Worm (Caenorhabditis elegans) whole organism, late embryonic: ENCODE measurements around the gene F42F12.3.

ENCODE experiments used
- C08G9.2 ChIP-seq: sonication (generic microtip); optimal IDR thresholded peaks from 2 replicates; lab custom pipeline; 2016; ENCODE audit warnings: mild to moderate bottlenecking, missing genetic modification characterization, moderate library complexity, missing compliant biosample characterization
- C38D4.7 ChIP-seq: fragments of 200-800 bp; sonication (Bioruptor generic); optimal IDR thresholded peaks from 2 replicates; lab custom pipeline; 2018; ENCODE audit warnings: mild to moderate bottlenecking, missing genetic modification characterization, moderate library complexity, missing compliant biosample characterization
- F13H6.1 ChIP-seq: sonication (generic microtip); optimal IDR thresholded peaks from 2 replicates; lab custom pipeline; 2016; ENCODE audit warnings: missing genetic modification characterization, missing compliant biosample characterization
- K09A11.1 ChIP-seq: sonication (generic microtip); optimal IDR thresholded peaks from 2 replicates; lab custom pipeline; 2017; ENCODE audit warnings: antibody characterized with exemption, mild to moderate bottlenecking, missing genetic modification characterization, missing compliant biosample characterization; ENCODE audit not compliant: insufficient read depth
- Y22D7AL.16 ChIP-seq: sonication (generic microtip); optimal IDR thresholded peaks from 2 replicates; lab custom pipeline; 2016; ENCODE audit warnings: missing genetic modification characterization, missing compliant biosample characterization
- ama-1 ChIP-seq: fragments of 150-350 bp; optimal IDR thresholded peaks from 2 replicates; lab custom pipeline; 2014
- ceh-14 ChIP-seq: sonication (generic microtip); optimal IDR thresholded peaks from 2 replicates; lab custom pipeline; 2016; ENCODE audit warnings: missing genotype, missing genetic modification characterization, missing compliant biosample characterization
- ceh-18 ChIP-seq: sonication (generic microtip); optimal IDR thresholded peaks from 2 replicates; lab custom pipeline; 2016; ENCODE audit warnings: missing genetic modification characterization, missing compliant biosample characterization
- ceh-19 ChIP-seq: fragments of 200-800 bp; sonication (Bioruptor generic); optimal IDR thresholded peaks from 2 replicates; lab custom pipeline; 2018; ENCODE audit warnings: mild to moderate bottlenecking, missing genetic modification characterization, missing compliant biosample characterization
- ceh-2 ChIP-seq: sonication (generic microtip); optimal IDR thresholded peaks from 2 replicates; lab custom pipeline; 2016; ENCODE audit warnings: missing genotype, missing genetic modification characterization, missing compliant biosample characterization
- ceh-22 ChIP-seq: sonication (generic microtip); optimal IDR thresholded peaks from 2 replicates; lab custom pipeline; 2017; ENCODE audit warnings: missing biosample characterization, missing genetic modification characterization
- ceh-24 ChIP-seq: sonication (generic microtip); optimal IDR thresholded peaks from 2 replicates; lab custom pipeline; 2016; ENCODE audit warnings: mild to moderate bottlenecking, missing genetic modification characterization, missing compliant biosample characterization
- ceh-30 ChIP-seq: fragments of 150-350 bp; optimal IDR thresholded peaks from 2 replicates; lab custom pipeline; 2014; ENCODE audit warnings: missing biosample characterization, missing genetic modification characterization
- ceh-34 ChIP-seq: sonication (generic microtip); optimal IDR thresholded peaks from 2 replicates; lab custom pipeline; 2016; ENCODE audit warnings: mild to moderate bottlenecking, missing genetic modification characterization, missing compliant biosample characterization
- ceh-45 ChIP-seq: fragments of 200-800 bp; sonication (Bioruptor generic); IDR thresholded peaks from 2 replicates; pipeline ENCODE4 v1.3.6; 2022; ENCODE audit warnings: missing genetic modification reagents, missing genetic modification characterization, missing compliant biosample characterization
- ceh-48 ChIP-seq: sonication (generic microtip); optimal IDR thresholded peaks from 2 replicates; lab custom pipeline; 2016; ENCODE audit warnings: missing genetic modification characterization, inconsistent platforms, missing compliant biosample characterization
- ceh-6 ChIP-seq: fragments of 200-800 bp; sonication (Bioruptor generic); optimal IDR thresholded peaks from 2 replicates; lab custom pipeline; 2018; ENCODE audit warnings: mild to moderate bottlenecking, missing genetic modification characterization, missing compliant biosample characterization
- ceh-9 ChIP-seq: sonication (generic microtip); optimal IDR thresholded peaks from 2 replicates; lab custom pipeline; 2016; ENCODE audit warnings: mild to moderate bottlenecking, missing genetic modification characterization, inconsistent platforms, missing compliant biosample characterization
- che-1 ChIP-seq: sonication (generic microtip); optimal IDR thresholded peaks from 2 replicates; lab custom pipeline; 2016; ENCODE audit warnings: mild to moderate bottlenecking, missing genetic modification characterization, missing compliant biosample characterization
- dve-1 ChIP-seq: sonication (generic microtip); optimal IDR thresholded peaks from 2 replicates; lab custom pipeline; 2017; ENCODE audit warnings: antibody characterized with exemption, mild to moderate bottlenecking, missing genetic modification characterization, missing compliant biosample characterization
- elt-4 ChIP-seq: sonication (generic microtip); optimal IDR thresholded peaks from 2 replicates; lab custom pipeline; 2016; ENCODE audit warnings: missing genetic modification characterization, missing compliant biosample characterization
- eyg-1 ChIP-seq: sonication (generic microtip); optimal IDR thresholded peaks from 2 replicates; lab custom pipeline; 2016; ENCODE audit warnings: missing genotype, missing genetic modification characterization, missing compliant biosample characterization
- fax-1 ChIP-seq: sonication (generic microtip); optimal IDR thresholded peaks from 2 replicates; lab custom pipeline; 2016; ENCODE audit warnings: missing genotype, missing genetic modification characterization, missing compliant biosample characterization
- fkh-10 ChIP-seq: fragments of 150-350 bp; optimal IDR thresholded peaks from 2 replicates; lab custom pipeline; 2014; ENCODE audit warnings: missing biosample characterization, missing genetic modification reagents, missing genetic modification characterization
- gmeb-2 ChIP-seq: sonication (generic microtip); optimal IDR thresholded peaks from 2 replicates; lab custom pipeline; 2016; ENCODE audit warnings: missing genetic modification characterization, inconsistent platforms, missing compliant biosample characterization
- hlh-15 ChIP-seq: sonication (generic microtip); optimal IDR thresholded peaks from 2 replicates; lab custom pipeline; 2016; ENCODE audit warnings: missing genetic modification characterization, missing compliant biosample characterization
- hlh-6 ChIP-seq: sonication (generic microtip); optimal IDR thresholded peaks from 2 replicates; lab custom pipeline; 2016; ENCODE audit warnings: missing genotype, missing genetic modification characterization, missing compliant biosample characterization
- hlh-8 ChIP-seq: sonication (generic microtip); optimal IDR thresholded peaks from 2 replicates; lab custom pipeline; 2016; ENCODE audit warnings: missing genotype, missing genetic modification characterization, missing compliant biosample characterization
- lim-6 ChIP-seq: sonication (generic microtip); optimal IDR thresholded peaks from 2 replicates; lab custom pipeline; 2016; ENCODE audit warnings: missing genetic modification characterization, missing compliant biosample characterization
- lin-11 ChIP-seq: fragments of 200-800 bp; sonication (Bioruptor generic); optimal IDR thresholded peaks from 2 replicates; lab custom pipeline; 2018; ENCODE audit warnings: mild to moderate bottlenecking, missing genetic modification characterization, missing compliant biosample characterization
- mec-3 ChIP-seq: sonication (generic microtip); optimal IDR thresholded peaks from 2 replicates; lab custom pipeline; 2016; ENCODE audit warnings: borderline replicate concordance, missing genetic modification characterization, missing compliant biosample characterization
- nfya-1 ChIP-seq: sonication (generic microtip); optimal IDR thresholded peaks from 2 replicates; lab custom pipeline; 2017; ENCODE audit warnings: missing genetic modification characterization, mild to moderate bottlenecking, missing compliant biosample characterization, antibody characterized with exemption, moderate library complexity
- nhr-11 ChIP-seq: fragments of 150-350 bp; optimal IDR thresholded peaks from 2 replicates; lab custom pipeline; 2014; ENCODE audit warnings: missing biosample characterization, missing genetic modification characterization
- nhr-232 ChIP-seq: sonication (generic microtip); optimal IDR thresholded peaks from 2 replicates; lab custom pipeline; 2016; ENCODE audit warnings: missing genetic modification characterization, missing compliant biosample characterization
- npax-4 ChIP-seq: sonication (generic microtip); optimal IDR thresholded peaks from 2 replicates; lab custom pipeline; 2016; ENCODE audit warnings: missing genetic modification characterization, missing compliant biosample characterization
- odd-2 ChIP-seq: sonication (generic microtip); optimal IDR thresholded peaks from 2 replicates; lab custom pipeline; 2017; ENCODE audit warnings: antibody characterized with exemption, mild to moderate bottlenecking, missing genetic modification characterization, missing compliant biosample characterization
- pag-3 ChIP-seq: sonication (generic microtip); optimal IDR thresholded peaks from 2 replicates; lab custom pipeline; 2016; ENCODE audit warnings: missing compliant biosample characterization, missing genetic modification characterization, borderline replicate concordance
- pat-9 ChIP-seq: fragments of 200-800 bp; sonication (Bioruptor generic); optimal IDR thresholded peaks from 2 replicates; lab custom pipeline; 2018; ENCODE audit warnings: mild to moderate bottlenecking, missing genetic modification characterization, moderate library complexity, missing compliant biosample characterization
- pax-1 ChIP-seq: fragments of 150-350 bp; optimal IDR thresholded peaks from 2 replicates; lab custom pipeline; 2014; ENCODE audit warnings: missing biosample characterization, missing genetic modification characterization
- pha-2 ChIP-seq: sonication (generic microtip); optimal IDR thresholded peaks from 2 replicates; lab custom pipeline; 2017; ENCODE audit warnings: mild to moderate bottlenecking, missing genetic modification characterization, missing compliant biosample characterization
- pha-4 ChIP-seq: fragments of 150-350 bp; optimal IDR thresholded peaks from 2 replicates; lab custom pipeline; 2018; ENCODE audit warnings: missing biosample characterization, missing genetic modification reagents, missing genetic modification characterization
- pqm-1 ChIP-seq: sonication (generic microtip); optimal IDR thresholded peaks from 2 replicates; lab custom pipeline; 2016; ENCODE audit warnings: missing genetic modification characterization, missing compliant biosample characterization
- pros-1 ChIP-seq: fragments of 150-350 bp; optimal IDR thresholded peaks from 2 replicates; lab custom pipeline; 2014; ENCODE audit warnings: missing biosample characterization, missing genetic modification reagents, missing genetic modification characterization
- sdc-2 ChIP-seq: sonication (generic microtip); optimal IDR thresholded peaks from 2 replicates; lab custom pipeline; 2016; ENCODE audit warnings: missing genotype, missing genetic modification characterization, missing compliant biosample characterization
- sox-4 ChIP-seq: sonication (generic microtip); optimal IDR thresholded peaks from 2 replicates; lab custom pipeline; 2017; ENCODE audit warnings: mild to moderate bottlenecking, missing genetic modification characterization, inconsistent platforms, missing compliant biosample characterization
- syd-9 ChIP-seq: sonication (generic microtip); optimal IDR thresholded peaks from 2 replicates; lab custom pipeline; 2016; ENCODE audit warnings: mild to moderate bottlenecking, missing genetic modification characterization, moderate library complexity, missing compliant biosample characterization
- tbx-2 ChIP-seq: sonication (generic microtip); optimal IDR thresholded peaks from 2 replicates; lab custom pipeline; 2016; ENCODE audit warnings: missing genetic modification characterization, missing compliant biosample characterization
- tbx-7 ChIP-seq: sonication (generic microtip); optimal IDR thresholded peaks from 2 replicates; lab custom pipeline; 2016; ENCODE audit warnings: missing genotype, missing genetic modification characterization, missing compliant biosample characterization
- ttx-3 ChIP-seq: sonication (generic microtip); optimal IDR thresholded peaks from 2 replicates; lab custom pipeline; 2016; ENCODE audit warnings: missing genetic modification reagents, missing genetic modification characterization, missing compliant biosample characterization
- unc-3 ChIP-seq, 2 experiments: fragments of 200-800 bp in 1 of 2; sonication (Bioruptor generic) in 1 of 2; sonication (generic microtip) in 1 of 2; conservative IDR thresholded peaks in 1 of 2; optimal IDR thresholded peaks in 1 of 2; 2 replicates each; pipeline versions ENCODE4 v1.3.6 to Lab custom; 2016 to 2022; ENCODE audit warnings: missing compliant biosample characterization in 2 of 2, missing genetic modification characterization in 2 of 2, missing genetic modification reagents in 1 of 2
- unc-55 ChIP-seq: sonication (generic microtip); optimal IDR thresholded peaks from 2 replicates; lab custom pipeline; 2017; ENCODE audit warnings: missing biosample characterization, missing genetic modification reagents, missing genetic modification characterization
- unc-86 ChIP-seq: sonication (generic microtip); optimal IDR thresholded peaks from 2 replicates; lab custom pipeline; 2016; ENCODE audit warnings: missing genetic modification characterization, missing compliant biosample characterization
- ztf-16 ChIP-seq: sonication (generic microtip); optimal IDR thresholded peaks from 2 replicates; lab custom pipeline; 2017; ENCODE audit warnings: missing genetic modification characterization, missing compliant biosample characterization

Gene F42F12.3

ce11 chrX:12367498-12367897 is 17.1 kb downstream of the F42F12.3 start:
- TF ChIP-seq dve-1 (tag; lab: Kevin White, UChicago), result no peak
- no peak for TF ChIP-seq ceh-45 (GFP tag; lab: Robert Waterston, UW)
- TF ChIP-seq ceh-6 (GFP tag; lab: Kevin White, UChicago), result peak; percentile 71
- TF ChIP-seq ceh-22 (tag; lab: Kevin White, UChicago), result no peak
- TF ChIP-seq ceh-9 (tag; lab: Kevin White, UChicago), result no peak
- TF ChIP-seq unc-3 (GFP tag; conservative IDR thresholded peaks at IDR 0.05; lab: Robert Waterston, UW), result no peak
- TF ChIP-seq unc-3 (tag; optimal IDR thresholded peaks at IDR 0.05; lab: Kevin White, UChicago), result peak; percentile 34
- TF ChIP-seq mec-3 (tag; lab: Kevin White, UChicago), result no peak
- no peak for TF ChIP-seq pax-1 (tag; lab: Kevin White, UChicago)
- peak; percentile 27 for TF ChIP-seq ceh-48 (tag; lab: Kevin White, UChicago)
- peak; percentile 19 for TF ChIP-seq ceh-2 (tag; lab: Kevin White, UChicago)
- TF ChIP-seq ceh-24, result no peak
- peak; percentile 56 for TF ChIP-seq fkh-10 (GFP tag; lab: Kevin White, UChicago)
- peak; percentile 65 for TF ChIP-seq syd-9
- TF ChIP-seq C08G9.2 (tag; lab: Kevin White, UChicago), result peak; percentile 53
- TF ChIP-seq ama-1 (lab: Kevin White, UChicago), result no peak
- peak; percentile 57 for TF ChIP-seq ttx-3 (tag; lab: Kevin White, UChicago)
- no peak for TF ChIP-seq hlh-8 (tag; lab: Kevin White, UChicago)
- no peak for TF ChIP-seq nhr-11
- TF ChIP-seq pha-2 (tag; lab: Kevin White, UChicago), result no peak
- TF ChIP-seq lim-6 (tag; lab: Kevin White, UChicago), result no peak
- peak; percentile 61 for TF ChIP-seq hlh-6
- no peak for TF ChIP-seq eyg-1 (tag; lab: Kevin White, UChicago)
- TF ChIP-seq C38D4.7 (GFP tag; lab: Kevin White, UChicago), result peak; percentile 20
- TF ChIP-seq nhr-232 (tag; lab: Kevin White, UChicago), result peak; percentile 43
- peak; percentile 47 for TF ChIP-seq lin-11
- TF ChIP-seq unc-55 (GFP tag; lab: Kevin White, UChicago), result no peak
- peak; percentile 38 for TF ChIP-seq nfya-1 (tag; lab: Kevin White, UChicago)
- TF ChIP-seq odd-2 (tag; lab: Kevin White, UChicago), result no peak
- TF ChIP-seq pros-1 (tag; lab: Kevin White, UChicago), result no peak
- TF ChIP-seq tbx-7 (tag; lab: Kevin White, UChicago), result no peak
- no peak for TF ChIP-seq K09A11.1 (tag; lab: Kevin White, UChicago)
- peak; percentile 1 for TF ChIP-seq fax-1 (tag; lab: Kevin White, UChicago)
- TF ChIP-seq pha-4 (tag; lab: Kevin White, UChicago), result no peak
- TF ChIP-seq ceh-14 (tag; lab: Kevin White, UChicago), result no peak
- peak; percentile 92 for TF ChIP-seq sdc-2 (tag; lab: Kevin White, UChicago)
- peak; percentile 38 for TF ChIP-seq ceh-34 (tag; lab: Kevin White, UChicago)
- TF ChIP-seq ceh-19 (GFP tag; lab: Kevin White, UChicago), result peak; percentile 32
- TF ChIP-seq npax-4 (tag; lab: Kevin White, UChicago), result peak; percentile 15
- no peak for TF ChIP-seq ztf-16 (tag; lab: Kevin White, UChicago)
- peak; percentile 40 for TF ChIP-seq sox-4 (tag; lab: Kevin White, UChicago)
- peak; percentile 44 for TF ChIP-seq tbx-2 (tag; lab: Kevin White, UChicago)
- TF ChIP-seq Y22D7AL.16, result peak; percentile 29
- peak; percentile 56 for TF ChIP-seq che-1
- TF ChIP-seq hlh-15 (tag; lab: Kevin White, UChicago), result no peak
- TF ChIP-seq gmeb-2 (tag; lab: Kevin White, UChicago), result peak; percentile 46
- no peak for TF ChIP-seq pag-3 (tag; lab: Kevin White, UChicago)
- peak; percentile 66 for TF ChIP-seq pat-9 (tag; lab: Kevin White, UChicago)
- no peak for TF ChIP-seq ceh-30 (tag; lab: Kevin White, UChicago)
- no peak for TF ChIP-seq elt-4
- TF ChIP-seq F13H6.1 (tag; lab: Kevin White, UChicago), result no peak
- no peak for TF ChIP-seq pqm-1
- TF ChIP-seq unc-86 (tag; lab: Kevin White, UChicago), result no peak
- TF ChIP-seq ceh-18, result peak; percentile 56
